Worm (Caenorhabditis elegans): ENCODE results near the gene pot-2.

Gene pot-2

DNA sequence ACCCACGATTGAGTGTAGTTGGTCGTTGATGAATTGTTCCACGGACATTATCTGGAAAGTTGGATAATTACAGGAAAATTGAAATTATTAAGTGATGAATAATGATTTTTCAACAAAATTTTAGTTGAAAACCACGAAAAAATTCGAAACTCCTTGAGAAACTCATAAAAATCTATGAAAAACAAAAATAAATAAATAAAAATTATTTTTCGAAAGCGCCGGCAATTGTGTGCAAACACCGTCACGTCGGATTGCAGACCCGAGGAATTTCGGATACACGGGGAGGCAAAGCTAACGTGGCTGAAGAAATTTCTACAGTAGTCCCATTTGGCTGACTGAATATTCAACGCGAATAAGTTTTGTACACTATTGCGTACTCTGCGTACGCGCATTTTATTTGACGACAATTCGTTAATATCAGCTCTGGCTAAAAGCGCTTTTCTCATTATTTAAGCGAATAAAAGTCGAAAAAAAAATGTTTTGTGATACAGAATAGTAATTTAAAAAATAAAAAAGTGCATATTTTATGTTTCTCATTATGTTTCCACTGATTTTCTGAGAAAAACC lies 37.7 kb downstream of the pot-2 start, which contains the start of gene mog-4:
Gene mog-4 (minus strand): TSS at position 51 of the 567 bp plus-strand sequence.
- TF ChIP-seq attf-3 (GFP tag; conservative IDR thresholded peaks at IDR 0.05) (peak; percentile 93), athp-1 (tag; optimal IDR thresholded peaks at IDR 0.05) (peak; percentile 97), nhr-80 (tag; optimal IDR thresholded peaks at IDR 0.05) (peak; percentile 80), gei-17 (GFP tag; optimal IDR thresholded peaks at IDR 0.05) (peak; percentile 66), Y79H2A.3 (GFP tag; conservative IDR thresholded peaks at IDR 0.05) (peak; percentile 100), unc-130 (GFP tag; optimal IDR thresholded peaks at IDR 0.05) (peak; percentile 97), ztf-22 (GFP tag; optimal IDR thresholded peaks at IDR 0.05) (peak; percentile 80), F22D6.2 (tag; optimal IDR thresholded peaks at IDR 0.05) (peak; percentile 89), B0261.1 (tag; optimal IDR thresholded peaks at IDR 0.05) (peak; percentile 35), pbrm-1 (GFP tag; IDR thresholded peaks at IDR 0.05) (peak; percentile 99), madf-10 (tag; optimal IDR thresholded peaks at IDR 0.05) (peak; percentile 93), somi-1 (GFP tag; optimal IDR thresholded peaks at IDR 0.05) (peak; percentile 96), lin-35 (GFP tag; optimal IDR thresholded peaks at IDR 0.05) (peak in 2 of 3 experiments; percentile 26 to 84), lag-1 (GFP tag; IDR thresholded peaks at IDR 0.05) (peak; percentile 99), ztf-25 (GFP tag; IDR thresholded peaks at IDR 0.05) (peak; percentile 100), ZK185.1 (tag; optimal IDR thresholded peaks at IDR 0.05; ENCODE audit: poor library complexity, severe bottlenecking) (peak; percentile 97), egrh-3 (GFP tag; IDR thresholded peaks at IDR 0.05) (peak; percentile 90), akir-1 (GFP tag; optimal IDR thresholded peaks at IDR 0.05) (peak; percentile 89), ceh-79 (tag; optimal IDR thresholded peaks at IDR 0.05) (peak; percentile 61), dox-1 (GFP tag; IDR thresholded peaks at IDR 0.05) (peak; percentile 100), mcd-1 (GFP tag; IDR thresholded peaks at IDR 0.05) (peak; percentile 99), ekl-4 (GFP tag; IDR thresholded peaks at IDR 0.05) (peak; percentile 99), F37B4.10 (GFP tag; IDR thresholded peaks at IDR 0.05) (peak; percentile 96), madf-6 (GFP tag; IDR thresholded peaks at IDR 0.05) (peak; percentile 99), hmg-20 (GFP tag; IDR thresholded peaks at IDR 0.05) (peak; percentile 95), Y53G8AR.9 (GFP tag; conservative IDR thresholded peaks at IDR 0.05) (peak; percentile 99), madf-8 (GFP tag; conservative IDR thresholded peaks at IDR 0.05) (peak; percentile 99), hmg-1.2 (GFP tag; IDR thresholded peaks at IDR 0.05) (peak; percentile 100), madf-3 (GFP tag; IDR thresholded peaks at IDR 0.05) (peak; percentile 98), ceh-58 (GFP tag; IDR thresholded peaks at IDR 0.05) (0 out of 2 replicates have a peak, but pooled peaks have one; percentile 15), cebp-1 (GFP tag; IDR thresholded peaks at IDR 0.05) (peak; percentile 97), cebp-1 (tag; optimal IDR thresholded peaks at IDR 0.05) (peak; percentile 94), lir-1 (GFP tag; conservative IDR thresholded peaks at IDR 0.05) (peak; percentile 99), nhr-27 (tag; optimal IDR thresholded peaks at IDR 0.05) (peak; percentile 58), aptf-3 (GFP tag; IDR thresholded peaks at IDR 0.05) (peak; percentile 95), egl-18 (GFP tag; IDR thresholded peaks at IDR 0.05) (peak; percentile 97), B0019.2 (GFP tag; conservative IDR thresholded peaks at IDR 0.05) (peak; percentile 100), sea-2 (GFP tag; IDR thresholded peaks at IDR 0.05) (peak; percentile 98), atf-7 (tag; optimal IDR thresholded peaks at IDR 0.05) (peak; percentile 84), let-526 (GFP tag; IDR thresholded peaks at IDR 0.05) (peak; percentile 100), mxl-1 (tag; optimal IDR thresholded peaks at IDR 0.05) (peak; percentile 28), lin-54 (GFP tag; optimal IDR thresholded peaks at IDR 0.05) (peak; percentile 97), Y56A3A.18 (GFP tag; IDR thresholded peaks at IDR 0.05) (peak; percentile 99), xnd-1 (tag; optimal IDR thresholded peaks at IDR 0.05) (peak; percentile 86), F39B2.1 (GFP tag; IDR thresholded peaks at IDR 0.05) (peak; percentile 95), ztf-26 (tag; optimal IDR thresholded peaks at IDR 0.05) (peak; percentile 96), chd-7 (tag; optimal IDR thresholded peaks at IDR 0.05) (peak; percentile 84), lin-40 (tag; optimal IDR thresholded peaks at IDR 0.05) (peak; percentile 98), K11D2.4 (GFP tag; IDR thresholded peaks at IDR 0.05) (peak; percentile 99)

Data from whole organism, young adult.